Fruit fly (Drosophila melanogaster): ENCODE data around the gene Rad9.

Rad9 gene

dm6 chr3L:18863327-18863726 lies 9.0 kb downstream of the Rad9 start, which contains the start of gene CG6865:
TSS of gene CG6865 (plus strand) at chr3L:18863647.
- TF ChIP-seq Hr96 (GFP tag; optimal IDR thresholded peaks at IDR 0.05) (no peak), pad (GFP tag; optimal IDR thresholded peaks at IDR 0.05) (no peak), tj (GFP tag; optimal IDR thresholded peaks at IDR 0.05) (no peak), CG14711 (tag; optimal IDR thresholded peaks at IDR 0.05) (no peak), Clk (GFP tag; optimal IDR thresholded peaks at IDR 0.05) (no peak), Crg-1 (GFP tag; optimal IDR thresholded peaks at IDR 0.05) (no peak), toe (GFP tag; optimal IDR thresholded peaks at IDR 0.05) (no peak), CG1620 (GFP tag; optimal IDR thresholded peaks at IDR 0.05) (no peak), CG7045 (GFP tag; optimal IDR thresholded peaks at IDR 0.05) (no peak), CG5204 (GFP tag; optimal IDR thresholded peaks at IDR 0.05) (no peak), ovo (GFP tag; optimal IDR thresholded peaks at IDR 0.05) (no peak), bab1 (GFP tag; optimal IDR thresholded peaks at IDR 0.05) (no peak), cnc (optimal IDR thresholded peaks at IDR 0.05) (no peak), kay (GFP tag; ENCODE audit: borderline replicate concordance) (no peak), Mnt (GFP tag; optimal IDR thresholded peaks at IDR 0.05) (no peak), cic (GFP tag; optimal IDR thresholded peaks at IDR 0.05) (no peak), CG11617 (GFP tag; optimal IDR thresholded peaks at IDR 0.05) (no peak), CG12768 (GFP tag; optimal IDR thresholded peaks at IDR 0.05) (no peak)

DNA sequence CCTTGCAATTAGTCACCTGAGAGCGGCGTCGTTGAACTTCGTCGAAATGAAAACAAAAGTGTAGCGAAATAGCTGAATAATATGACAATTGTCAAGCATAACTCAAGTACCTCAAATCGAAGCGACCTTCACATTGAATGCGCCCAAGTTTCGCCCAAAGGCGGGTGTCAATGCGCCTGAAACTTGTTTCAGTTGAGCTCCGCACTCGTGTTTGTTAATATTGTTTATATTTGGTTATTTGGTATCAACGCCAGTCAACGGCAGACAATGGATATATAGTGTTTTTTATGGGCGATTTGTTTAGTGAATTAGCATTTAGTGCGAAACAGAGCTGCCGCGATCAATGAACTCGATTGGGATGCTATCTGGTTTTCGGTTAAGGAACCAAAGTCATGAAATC lies 10.5 kb downstream of the Rad9 start:
- TF ChIP-seq kay (GFP tag; ENCODE audit: borderline replicate concordance) (peak; percentile 56), toe (GFP tag; optimal IDR thresholded peaks at IDR 0.05) (no peak)

dm6 chr3L:18860467-18860866 lies 11.9 kb downstream of the Rad9 start:
- TF ChIP-seq CG7045 (GFP tag; optimal IDR thresholded peaks at IDR 0.05), result no peak
- no peak for TF ChIP-seq bab1 (GFP tag; optimal IDR thresholded peaks at IDR 0.05)
- TF ChIP-seq CG5204 (GFP tag; optimal IDR thresholded peaks at IDR 0.05), result no peak
- no peak for TF ChIP-seq cic (GFP tag; optimal IDR thresholded peaks at IDR 0.05)

dm6 chr3L:18854412-18854811 lies 17.9 kb downstream of the Rad9 start:
- no peak for TF ChIP-seq CG14711 (tag; optimal IDR thresholded peaks at IDR 0.05)
- no peak for TF ChIP-seq ovo (GFP tag; optimal IDR thresholded peaks at IDR 0.05)
- no peak for TF ChIP-seq CG11617 (GFP tag; optimal IDR thresholded peaks at IDR 0.05)
- no peak for TF ChIP-seq kay (GFP tag; ENCODE audit: borderline replicate concordance)
- no peak for TF ChIP-seq tj (GFP tag; optimal IDR thresholded peaks at IDR 0.05)
- TF ChIP-seq cic (GFP tag; optimal IDR thresholded peaks at IDR 0.05), result no peak
- no peak for TF ChIP-seq bab1 (GFP tag; optimal IDR thresholded peaks at IDR 0.05)
- no peak for TF ChIP-seq Crg-1 (GFP tag; optimal IDR thresholded peaks at IDR 0.05)
- no peak for TF ChIP-seq Hr96 (GFP tag; optimal IDR thresholded peaks at IDR 0.05)
- no peak for TF ChIP-seq Clk (GFP tag; optimal IDR thresholded peaks at IDR 0.05)
- TF ChIP-seq pad (GFP tag; optimal IDR thresholded peaks at IDR 0.05), result no peak
- no peak for TF ChIP-seq CG5204 (GFP tag; optimal IDR thresholded peaks at IDR 0.05)
- no peak for TF ChIP-seq Mnt (GFP tag; optimal IDR thresholded peaks at IDR 0.05)
- TF ChIP-seq cnc (optimal IDR thresholded peaks at IDR 0.05), result no peak

DNA sequence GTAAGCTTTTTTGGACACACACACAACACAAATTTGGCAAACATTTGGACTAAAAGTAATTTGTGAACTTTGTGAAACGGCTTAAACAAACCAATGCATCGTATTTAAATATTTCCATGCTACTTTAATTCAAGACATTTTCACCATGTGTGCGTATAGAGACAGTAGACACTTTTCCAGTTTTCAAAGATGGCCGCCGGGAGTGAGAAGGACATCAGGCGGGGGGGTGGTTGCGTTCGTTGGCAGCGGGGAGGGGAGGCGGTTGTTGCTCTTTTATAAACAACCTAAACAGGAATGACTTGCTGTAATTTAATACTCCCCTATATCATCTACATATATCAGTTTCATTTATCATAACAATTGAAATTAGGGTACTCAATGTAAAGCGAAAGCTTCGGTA lies 18.9 kb downstream of the Rad9 start:
- TF ChIP-seq CG7101 (tag; optimal IDR thresholded peaks at IDR 0.05) (no peak), CG7045 (GFP tag; optimal IDR thresholded peaks at IDR 0.05) (no peak), CG11617 (GFP tag; optimal IDR thresholded peaks at IDR 0.05) (no peak), ovo (GFP tag; optimal IDR thresholded peaks at IDR 0.05) (no peak), pad (GFP tag; optimal IDR thresholded peaks at IDR 0.05) (no peak), Mnt (GFP tag; optimal IDR thresholded peaks at IDR 0.05) (no peak), Crg-1 (GFP tag; optimal IDR thresholded peaks at IDR 0.05) (no peak)

- no peak for TF ChIP-seq CG33017 (tag; optimal IDR thresholded peaks at IDR 0.05)
Measured at dm6 chr3L:18852223-18852622, 20.1 kb downstream of the Rad9 start.

DNA sequence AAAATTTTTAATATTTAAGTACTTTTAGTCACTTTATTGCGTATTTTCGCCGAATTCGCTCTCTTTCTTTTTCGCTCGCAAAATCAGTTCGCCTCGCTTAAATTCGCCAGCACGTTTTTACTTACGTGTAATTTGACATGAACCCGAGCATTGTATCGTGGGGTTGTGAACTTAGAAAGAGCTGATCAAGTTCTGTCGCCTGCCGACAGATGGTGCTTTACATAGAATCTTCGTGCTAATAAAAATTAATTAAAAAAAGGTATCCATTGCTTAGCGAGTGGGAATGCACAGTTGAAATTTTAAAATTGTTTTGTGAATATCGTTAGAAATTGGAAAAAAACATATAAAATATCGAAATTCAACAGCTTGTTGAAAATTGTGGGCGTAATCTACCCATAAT lies 23.9 kb downstream of the Rad9 start:
- TF ChIP-seq CG12768 (GFP tag; optimal IDR thresholded peaks at IDR 0.05), result no peak
- TF ChIP-seq toe (GFP tag; optimal IDR thresholded peaks at IDR 0.05), result peak; percentile 18
- TF ChIP-seq cnc (optimal IDR thresholded peaks at IDR 0.05), result no peak
- peak; percentile 18 for TF ChIP-seq CG5204 (GFP tag; optimal IDR thresholded peaks at IDR 0.05)
- TF ChIP-seq bab1 (GFP tag; optimal IDR thresholded peaks at IDR 0.05), result peak; percentile 90
- no peak for TF ChIP-seq CG7045 (GFP tag; optimal IDR thresholded peaks at IDR 0.05)
- TF ChIP-seq pad (GFP tag; optimal IDR thresholded peaks at IDR 0.05), result peak; percentile 14
- TF ChIP-seq CG1620 (GFP tag; optimal IDR thresholded peaks at IDR 0.05), result peak; percentile 30
- peak; percentile 16 for TF ChIP-seq CG7101 (tag; optimal IDR thresholded peaks at IDR 0.05)
- TF ChIP-seq Clk (GFP tag; optimal IDR thresholded peaks at IDR 0.05), result no peak

- TF ChIP-seq CG11617 (GFP tag; optimal IDR thresholded peaks at IDR 0.05) (no peak), toe (GFP tag; optimal IDR thresholded peaks at IDR 0.05) (no peak), CG33017 (tag; optimal IDR thresholded peaks at IDR 0.05) (no peak), Clk (GFP tag; optimal IDR thresholded peaks at IDR 0.05) (no peak), bab1 (GFP tag; optimal IDR thresholded peaks at IDR 0.05) (no peak), CG7101 (tag; optimal IDR thresholded peaks at IDR 0.05) (no peak), cnc (optimal IDR thresholded peaks at IDR 0.05) (no peak), pad (GFP tag; optimal IDR thresholded peaks at IDR 0.05) (peak; percentile 91), tj (GFP tag; optimal IDR thresholded peaks at IDR 0.05) (peak; percentile 58), Mnt (GFP tag; optimal IDR thresholded peaks at IDR 0.05) (no peak), CG14711 (tag; optimal IDR thresholded peaks at IDR 0.05) (no peak)
Measured at dm6 chr3L:18846272-18846741, 26.0 kb downstream of the Rad9 start.

Data from whole organism, adult.